Worm (Caenorhabditis elegans) whole organism, young adult: ENCODE results near the gene csa-1.

Experiments
- B0035.1 ChIP-seq: sonication (generic microtip); optimal IDR thresholded peaks from 2 replicates; lab custom pipeline; 2016; ENCODE audit warnings: missing genetic modification characterization, mild to moderate bottlenecking, missing compliant biosample characterization, missing genotype, missing genetic modification reagents
- B0336.3 ChIP-seq: fragments of 200-800 bp; sonication (Bioruptor generic); IDR thresholded peaks from 2 replicates; pipeline ENCODE4 v1.3.6; 2022; ENCODE audit warnings: missing genetic modification characterization, missing compliant biosample characterization
- D2030.7 ChIP-seq: fragments of 200-800 bp; sonication (Bioruptor generic); IDR thresholded peaks from 2 replicates; pipeline ENCODE4 v1.3.6; 2022; ENCODE audit warnings: missing genetic modification reagents, missing genetic modification characterization, missing compliant biosample characterization
- F33H1.4 ChIP-seq: fragments of 200-800 bp; sonication (Bioruptor generic); IDR thresholded peaks from 2 replicates; pipeline ENCODE4 v1.3.6; 2022; ENCODE audit warnings: missing genetic modification reagents, missing genetic modification characterization, missing compliant biosample characterization
- F37B4.10 ChIP-seq: fragments of 200-800 bp; sonication (Bioruptor generic); IDR thresholded peaks from 2 replicates; pipeline ENCODE4 v1.3.6; 2022; ENCODE audit warnings: missing genetic modification characterization, missing compliant biosample characterization
- F39B2.1 ChIP-seq: fragments of 200-800 bp; sonication (Bioruptor generic); IDR thresholded peaks from 2 replicates; pipeline ENCODE4 v1.3.6; 2022; ENCODE audit warnings: missing genetic modification reagents, missing genetic modification characterization, missing compliant biosample characterization
- F49E8.2 ChIP-seq: sonication (generic microtip); optimal IDR thresholded peaks from 3 replicates; lab custom pipeline; 2017; ENCODE audit warnings: missing genetic modification characterization, mild to moderate bottlenecking, missing compliant biosample characterization, antibody characterized with exemption, moderate library complexity; ENCODE audit not compliant: insufficient read depth
- Y67H2A.10 ChIP-seq: fragments of 200-800 bp; sonication (Bioruptor generic); conservative IDR thresholded peaks from 2 replicates; pipeline ENCODE4 v1.3.6; 2022; ENCODE audit warnings: missing genetic modification reagents, missing genetic modification characterization, missing compliant biosample characterization
- Y95B8A.8 ChIP-seq: fragments of 200-800 bp; sonication (Bioruptor generic); IDR thresholded peaks from 2 replicates; pipeline ENCODE4 v1.3.6; 2022; ENCODE audit warnings: missing genetic modification reagents, missing genetic modification characterization, missing compliant biosample characterization
- aptf-2 ChIP-seq: fragments of 200-800 bp; sonication (Bioruptor generic); conservative IDR thresholded peaks from 2 replicates; pipeline ENCODE4 v1.3.6; 2022; ENCODE audit warnings: missing genetic modification reagents, missing genetic modification characterization, missing compliant biosample characterization
- atf-7 ChIP-seq: sonication (generic microtip); optimal IDR thresholded peaks from 2 replicates; lab custom pipeline; 2017; ENCODE audit warnings: mild to moderate bottlenecking, missing genetic modification characterization, missing compliant biosample characterization
- athp-1 ChIP-seq: sonication (generic microtip); optimal IDR thresholded peaks from 2 replicates; lab custom pipeline; 2017; ENCODE audit warnings: mild to moderate bottlenecking, missing genetic modification characterization, missing compliant biosample characterization
- attf-3 ChIP-seq: fragments of 200-800 bp; sonication (Bioruptor generic); conservative IDR thresholded peaks from 2 replicates; pipeline ENCODE4 v1.3.6; 2022; ENCODE audit warnings: missing genetic modification reagents, missing genetic modification characterization, missing compliant biosample characterization
- bed-2 ChIP-seq: fragments of 200-800 bp; sonication (Bioruptor generic); IDR thresholded peaks from 2 replicates; pipeline ENCODE4 v1.3.6; 2022; ENCODE audit warnings: missing genetic modification reagents, missing genetic modification characterization, missing compliant biosample characterization
- cebp-1 ChIP-seq, 2 experiments: fragments of 200-800 bp in 1 of 2; sonication (Bioruptor generic) in 1 of 2; sonication (generic microtip) in 1 of 2; IDR thresholded peaks in 1 of 2; optimal IDR thresholded peaks in 1 of 2; 2 replicates each; pipeline versions ENCODE4 v1.3.6 to Lab custom; 2017 to 2022; ENCODE audit warnings: missing compliant biosample characterization in 2 of 2, missing genetic modification characterization in 2 of 2, mild to moderate bottlenecking in 1 of 2, missing genetic modification reagents in 1 of 2, moderate library complexity in 1 of 2
- cebp-2 ChIP-seq: fragments of 200-800 bp; sonication (Bioruptor generic); IDR thresholded peaks from 2 replicates; pipeline ENCODE4 v1.3.6; 2022; ENCODE audit warnings: missing genetic modification characterization, missing compliant biosample characterization
- ceh-100 ChIP-seq: fragments of 200-800 bp; sonication (Bioruptor generic); IDR thresholded peaks from 2 replicates; pipeline ENCODE4 v1.3.6; 2022; ENCODE audit warnings: missing genetic modification reagents, missing genetic modification characterization, missing compliant biosample characterization
- ceh-58 ChIP-seq: fragments of 200-800 bp; sonication (Bioruptor generic); IDR thresholded peaks from 2 replicates; pipeline ENCODE4 v1.3.6; 2022; ENCODE audit warnings: missing genetic modification characterization, missing compliant biosample characterization
- ceh-79 ChIP-seq: sonication (generic microtip); optimal IDR thresholded peaks from 2 replicates; lab custom pipeline; 2017; ENCODE audit warnings: mild to moderate bottlenecking, missing genetic modification characterization, missing compliant biosample characterization
- dox-1 ChIP-seq: fragments of 200-800 bp; sonication (Bioruptor generic); IDR thresholded peaks from 2 replicates; pipeline ENCODE4 v1.3.6; 2022; ENCODE audit warnings: missing genetic modification reagents, missing genetic modification characterization, missing compliant biosample characterization
- dpff-1 ChIP-seq: sonication (generic microtip); optimal IDR thresholded peaks from 2 replicates; lab custom pipeline; 2017; ENCODE audit warnings: mild to moderate bottlenecking, missing genetic modification characterization, missing compliant biosample characterization
- efl-1 ChIP-seq: fragments of 150-350 bp; optimal IDR thresholded peaks from 2 replicates; lab custom pipeline; 2014; ENCODE audit warnings: missing biosample characterization, missing genetic modification reagents, missing genetic modification characterization
- egl-18 ChIP-seq: fragments of 200-800 bp; sonication (Bioruptor generic); IDR thresholded peaks from 2 replicates; pipeline ENCODE4 v1.3.6; 2022; ENCODE audit warnings: missing genetic modification reagents, missing genetic modification characterization, missing compliant biosample characterization
- ets-4 ChIP-seq: fragments of 200-800 bp; sonication (Bioruptor generic); optimal IDR thresholded peaks from 2 replicates; lab custom pipeline; 2018; ENCODE audit warnings: mild to moderate bottlenecking, missing genetic modification characterization, missing compliant biosample characterization
- hmg-1.2 ChIP-seq: fragments of 200-800 bp; sonication (Bioruptor generic); IDR thresholded peaks from 2 replicates; pipeline ENCODE4 v1.3.6; 2022; ENCODE audit warnings: missing genetic modification reagents, missing genetic modification characterization, missing compliant biosample characterization
- hmg-20 ChIP-seq: fragments of 200-800 bp; sonication (Bioruptor generic); IDR thresholded peaks from 2 replicates; pipeline ENCODE4 v1.3.6; 2022; ENCODE audit warnings: missing genetic modification reagents, missing genetic modification characterization, missing compliant biosample characterization
- let-607 ChIP-seq, 2 experiments: fragments of 200-800 bp in 1 of 2; sonication (Bioruptor generic) in 1 of 2; sonication (generic microtip) in 1 of 2; optimal IDR thresholded peaks; 2 replicates each; lab custom pipeline; 2016 to 2018; ENCODE audit warnings: mild to moderate bottlenecking in 2 of 2, missing compliant biosample characterization in 2 of 2, missing genetic modification characterization in 2 of 2, moderate library complexity in 2 of 2, missing genotype in 1 of 2
- lin-26 ChIP-seq: fragments of 200-800 bp; sonication (Bioruptor generic); IDR thresholded peaks from 2 replicates; pipeline ENCODE4 v1.3.6; 2022; ENCODE audit warnings: missing genetic modification reagents, missing genetic modification characterization, missing compliant biosample characterization
- lin-35 ChIP-seq, 3 experiments: fragments of 150-350 bp in 2 of 3; sonication (generic microtip) in 1 of 3; optimal IDR thresholded peaks; 2 replicates each; lab custom pipeline; 2014 to 2018; ENCODE audit warnings: missing biosample characterization in 3 of 3, missing genetic modification characterization in 3 of 3, missing genetic modification reagents in 3 of 3
- lin-40 ChIP-seq: sonication (generic microtip); optimal IDR thresholded peaks from 2 replicates; lab custom pipeline; 2016; ENCODE audit warnings: missing genetic modification characterization, mild to moderate bottlenecking, missing compliant biosample characterization, missing genotype, missing genetic modification reagents
- lir-1 ChIP-seq: fragments of 200-800 bp; sonication (Bioruptor generic); conservative IDR thresholded peaks from 2 replicates; pipeline ENCODE4 v1.3.6; 2022; ENCODE audit warnings: missing genetic modification reagents, missing genetic modification characterization, missing compliant biosample characterization
- lsy-27 ChIP-seq: sonication (generic microtip); optimal IDR thresholded peaks from 2 replicates; lab custom pipeline; 2017; ENCODE audit warnings: missing genetic modification characterization, mild to moderate bottlenecking, missing compliant biosample characterization, antibody characterized with exemption, missing genotype, borderline replicate concordance; ENCODE audit not compliant: insufficient read depth
- madf-8 ChIP-seq: fragments of 200-800 bp; sonication (Bioruptor generic); conservative IDR thresholded peaks from 2 replicates; pipeline ENCODE4 v1.3.6; 2022; ENCODE audit warnings: missing genetic modification reagents, missing genetic modification characterization, missing compliant biosample characterization
- mel-28 ChIP-seq: sonication (generic microtip); optimal IDR thresholded peaks from 2 replicates; lab custom pipeline; 2016; ENCODE audit warnings: borderline replicate concordance, mild to moderate bottlenecking, missing genetic modification characterization, missing compliant biosample characterization
- mxl-1 ChIP-seq: sonication (generic microtip); optimal IDR thresholded peaks from 2 replicates; lab custom pipeline; 2016; ENCODE audit warnings: missing genetic modification characterization, missing compliant biosample characterization
- nhr-120 ChIP-seq: fragments of 200-800 bp; sonication (Bioruptor generic); IDR thresholded peaks from 2 replicates; pipeline ENCODE4 v1.3.6; 2022; ENCODE audit warnings: missing genetic modification characterization, missing compliant biosample characterization
- rcor-1 ChIP-seq: fragments of 200-800 bp; sonication (Bioruptor generic); IDR thresholded peaks from 2 replicates; pipeline ENCODE4 v1.3.6; 2022; ENCODE audit warnings: missing genetic modification reagents, missing genetic modification characterization, missing compliant biosample characterization
- repo-1 ChIP-seq: sonication (generic microtip); optimal IDR thresholded peaks from 2 replicates; lab custom pipeline; 2017; ENCODE audit warnings: mild to moderate bottlenecking, missing genetic modification characterization, missing compliant biosample characterization
- snpc-1.1 ChIP-seq: sonication (generic microtip); optimal IDR thresholded peaks from 2 replicates; lab custom pipeline; 2017; ENCODE audit warnings: missing genetic modification characterization, mild to moderate bottlenecking, missing compliant biosample characterization, antibody characterized with exemption, moderate library complexity, missing genotype, missing genetic modification reagents; ENCODE audit not compliant: insufficient read depth
- tbp1 ChIP-seq: fragments of 200-800 bp; sonication (Bioruptor generic); optimal IDR thresholded peaks from 2 replicates; lab custom pipeline; 2018; ENCODE audit warnings: mild to moderate bottlenecking, missing genetic modification characterization, missing compliant biosample characterization
- zfh-2 ChIP-seq: fragments of 200-800 bp; sonication (Bioruptor generic); conservative IDR thresholded peaks from 2 replicates; pipeline ENCODE4 v1.3.6; 2022; ENCODE audit warnings: missing genetic modification reagents, missing genetic modification characterization, missing compliant biosample characterization
- ztf-18 ChIP-seq: sonication (generic microtip); optimal IDR thresholded peaks from 2 replicates; lab custom pipeline; 2016; ENCODE audit warnings: missing genotype, mild to moderate bottlenecking, missing genetic modification characterization, missing compliant biosample characterization
- ztf-28 ChIP-seq: fragments of 200-800 bp; sonication (Bioruptor generic); IDR thresholded peaks from 2 replicates; pipeline ENCODE4 v1.3.6; 2022; ENCODE audit warnings: missing genetic modification reagents, missing genetic modification characterization, missing compliant biosample characterization

csa-1 gene

DNA sequence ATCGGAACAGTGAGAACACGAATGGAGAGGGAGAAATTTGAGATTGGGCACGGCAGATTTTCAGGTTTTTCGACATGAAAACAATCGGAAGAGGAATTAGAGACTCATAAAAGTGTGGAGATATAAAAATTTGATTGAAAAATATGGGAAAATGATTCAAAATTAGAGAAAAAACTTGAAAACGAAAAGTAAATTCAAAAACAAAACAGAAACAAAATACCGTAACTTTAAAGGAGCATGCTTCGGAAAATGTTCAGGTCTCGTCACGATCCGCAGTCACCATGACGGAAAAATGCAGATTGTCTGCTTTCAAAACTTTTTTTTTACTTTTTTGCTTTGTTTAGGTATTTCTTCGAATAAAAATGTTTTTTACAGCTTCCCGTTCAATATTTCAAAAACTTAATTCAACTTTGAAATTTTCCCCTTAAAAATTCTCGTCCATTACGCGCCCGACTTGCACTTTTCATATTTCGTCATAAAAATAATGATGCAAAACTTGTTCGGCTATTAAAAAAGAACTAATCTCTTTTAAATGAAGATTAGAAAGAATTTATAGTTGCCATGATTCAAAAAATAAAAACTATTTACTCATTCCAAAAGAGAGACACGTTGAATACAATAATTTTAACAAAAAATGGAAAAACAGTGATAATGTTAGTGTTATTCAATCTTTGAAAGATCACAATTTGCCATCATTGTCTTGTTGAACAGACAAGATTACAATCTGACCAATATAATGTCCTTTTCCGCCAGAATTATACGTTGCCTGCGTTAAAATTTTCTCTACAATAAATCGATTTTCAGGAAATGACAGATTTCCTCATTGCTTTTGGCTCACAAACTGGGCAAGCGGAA lies 34.1 kb downstream of the csa-1 start, which contains the start of gene mtrr-1 (continued):
- TF ChIP-seq D2030.7 (GFP tag; lab: Robert Waterston, UW) (peak; percentile 61), cebp-2 (GFP tag; lab: Robert Waterston, UW) (no peak), hmg-20 (no peak), Y95B8A.8 (no peak), dpff-1 (tag; lab: Kevin White, UChicago) (no peak), ztf-28 (no peak), madf-8 (GFP tag; lab: Robert Waterston, UW) (peak; percentile 57), hmg-1.2 (GFP tag; lab: Robert Waterston, UW) (no peak), mxl-1 (tag; lab: Kevin White, UChicago) (no peak), snpc-1.1 (tag; lab: Kevin White, UChicago) (no peak), cebp-1 (GFP tag; IDR thresholded peaks at IDR 0.05; lab: Robert Waterston, UW) (no peak), cebp-1 (tag; optimal IDR thresholded peaks at IDR 0.05; lab: Kevin White, UChicago) (peak; percentile 11), F33H1.4 (GFP tag; lab: Robert Waterston, UW) (peak; percentile 91), F49E8.2 (tag; lab: Kevin White, UChicago) (peak; percentile 46), ceh-58 (no peak), attf-3 (GFP tag; lab: Robert Waterston, UW) (no peak), mel-28 (tag; lab: Kevin White, UChicago) (peak; percentile 13), zfh-2 (GFP tag; lab: Robert Waterston, UW) (no peak), ztf-18 (tag; lab: Kevin White, UChicago) (no peak), nhr-120 (no peak), let-607 (tag; optimal IDR thresholded peaks at IDR 0.05; lab: Kevin White, UChicago) (no peak), lin-26 (GFP tag; lab: Robert Waterston, UW) (peak; percentile 49), F39B2.1 (no peak), aptf-2 (GFP tag; lab: Robert Waterston, UW) (no peak), B0336.3 (no peak), lir-1 (GFP tag; lab: Robert Waterston, UW) (peak; percentile 5; the same call in 1 of the 2 replicates), repo-1 (tag; lab: Kevin White, UChicago) (no peak), lin-40 (tag; lab: Kevin White, UChicago) (peak; percentile 2), ceh-79 (tag; lab: Kevin White, UChicago) (no peak), B0035.1 (tag; lab: Kevin White, UChicago) (no peak), dox-1 (GFP tag; lab: Robert Waterston, UW) (no peak), tbp1 (peak; percentile 18), efl-1 (GFP tag; lab: Kevin White, UChicago) (peak; percentile 37), F37B4.10 (GFP tag; lab: Robert Waterston, UW) (no peak), lsy-27 (tag; lab: Kevin White, UChicago) (no peak)
- TF ChIP-seq, all 124 proteins: peak for 24

DNA sequence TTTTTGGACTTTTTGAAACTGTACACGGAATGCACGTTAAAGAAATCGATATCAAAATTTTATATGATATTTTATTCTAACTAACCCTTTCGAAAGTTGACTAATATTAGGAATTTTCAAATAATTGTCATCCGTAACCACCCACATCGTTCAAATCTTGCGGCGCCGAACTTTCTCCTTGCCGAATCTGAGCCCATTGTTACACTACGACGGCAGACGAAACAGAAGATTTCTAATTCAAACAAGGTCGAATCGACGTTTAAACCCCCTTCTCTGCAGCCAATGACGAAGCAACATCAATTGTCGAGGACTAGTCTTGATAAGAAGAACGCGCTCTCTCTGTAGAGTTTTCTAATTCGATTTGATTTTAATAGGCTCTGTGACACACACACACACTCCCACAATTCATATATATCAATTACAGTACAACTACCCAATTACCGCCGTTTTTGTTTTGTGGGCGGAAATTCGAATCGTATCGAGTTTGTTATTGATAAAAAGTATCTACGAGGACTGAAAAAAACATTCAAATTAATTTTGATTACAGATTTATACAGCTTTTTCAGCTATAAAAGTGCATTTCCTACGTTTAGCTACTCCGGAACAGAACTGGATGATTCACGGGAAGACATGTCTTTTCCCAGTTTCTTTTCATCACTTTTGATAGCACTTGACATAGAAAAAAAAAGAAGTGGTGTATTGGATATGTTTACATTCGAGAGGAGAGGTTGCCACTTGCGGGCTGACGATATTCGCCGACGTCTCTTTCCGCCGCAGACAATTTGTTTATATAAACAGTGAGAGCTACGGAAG lies 35.0 kb downstream of the csa-1 start:
- TF ChIP-seq lin-35 (GFP tag; optimal IDR thresholded peaks at IDR 0.05; lab: Kevin White, UChicago) (no peak), B0336.3 (no peak), attf-3 (GFP tag; lab: Robert Waterston, UW) (no peak), ceh-100 (no peak), atf-7 (no peak), rcor-1 (no peak), zfh-2 (GFP tag; lab: Robert Waterston, UW) (0 out of 2 replicates have a peak, but pooled peaks have one; percentile 43), athp-1 (no peak), F37B4.10 (GFP tag; lab: Robert Waterston, UW) (no peak), D2030.7 (GFP tag; lab: Robert Waterston, UW) (no peak), F33H1.4 (GFP tag; lab: Robert Waterston, UW) (no peak), bed-2 (GFP tag; lab: Robert Waterston, UW) (no peak), egl-18 (GFP tag; lab: Robert Waterston, UW) (no peak), Y67H2A.10 (GFP tag; lab: Robert Waterston, UW) (no peak), ets-4 (GFP tag; lab: Kevin White, UChicago) (no peak)
